Fruit fly (Drosophila melanogaster) whole organism, pupa: ENCODE measurements around the gene Prosalpha4T1.

Experiments
- CG13204 ChIP-seq: fragments of 200-800 bp; sonication (Bioruptor generic); optimal IDR thresholded peaks from 2 replicates; lab custom pipeline; 2018; ENCODE audit warnings: missing biosample characterization, mild to moderate bottlenecking, missing genetic modification characterization, moderate library complexity
- CG14655 ChIP-seq: fragments of 200-800 bp; sonication (Bioruptor generic); optimal IDR thresholded peaks from 3 replicates; lab custom pipeline; 2017; ENCODE audit warnings: mild to moderate bottlenecking, missing biosample characterization, missing genetic modification reagents, missing genetic modification characterization
- CG15710 ChIP-seq: fragments of 200-800 bp; sonication (Bioruptor generic); optimal IDR thresholded peaks from 2 replicates; lab custom pipeline; 2018; ENCODE audit warnings: missing biosample characterization, mild to moderate bottlenecking, missing genetic modification characterization, moderate library complexity
- CG34367 ChIP-seq: fragments of 200-800 bp; sonication (Bioruptor generic); optimal IDR thresholded peaks from 2 replicates; lab custom pipeline; 2018; ENCODE audit warnings: missing biosample characterization, mild to moderate bottlenecking, missing genetic modification characterization
- CG9948 ChIP-seq: fragments of 200-800 bp; sonication (Bioruptor generic); optimal IDR thresholded peaks from 2 replicates; lab custom pipeline; 2018; ENCODE audit warnings: missing biosample characterization, mild to moderate bottlenecking, missing genetic modification characterization, moderate library complexity
- EcR ChIP-seq: fragments of 200-800 bp; sonication (Bioruptor generic); optimal IDR thresholded peaks from 3 replicates; lab custom pipeline; 2019; ENCODE audit warnings: missing biosample characterization, missing genetic modification characterization, mild to moderate bottlenecking, moderate library complexity, missing genetic modification reagents
- Pif1B ChIP-seq: fragments of 200-800 bp; sonication (Bioruptor generic); optimal IDR thresholded peaks from 3 replicates; lab custom pipeline; 2016; ENCODE audit warnings: missing biosample characterization, missing genetic modification characterization
- fd96Ca ChIP-seq: fragments of 200-800 bp; sonication (Bioruptor generic); IDR thresholded peaks from 3 replicates; pipeline ENCODE4 v1.3.6; 2022; ENCODE audit warnings: missing biosample characterization, missing genetic modification characterization
- rn ChIP-seq: fragments of 200-800 bp; sonication (Bioruptor generic); IDR thresholded peaks from 2 replicates; pipeline ENCODE4 v1.3.6; 2022; ENCODE audit warnings: missing biosample characterization, missing genetic modification characterization

- TF ChIP-seq CG15710 (tag; lab: Kevin White, UChicago) (peak; percentile 21), CG34367 (tag; lab: Kevin White, UChicago) (no peak), Pif1B (GFP tag; lab: Kevin White, UChicago) (no peak), CG13204 (GFP tag; lab: Kevin White, UChicago) (peak; percentile 84), fd96Ca (GFP tag; lab: Robert Waterston, UW) (peak; percentile 81), CG9948 (no peak), CG14655 (peak; percentile 37), EcR (GFP tag; lab: Kevin White, UChicago) (peak; percentile 64), rn (GFP tag; lab: Robert Waterston, UW) (peak; percentile 43; the same call in 1 of the 2 replicates)
These were observed 35.8 kb upstream of the Prosalpha4T1 start for dm6 chr3R:20784436-20785368.
